Worm (Caenorhabditis elegans): ENCODE data around the gene Y51A2B.9.
"Not testable (repeated sequence)": the region's sequence is repeated elsewhere in the genome, so short reads cannot be mapped to it uniquely, and the experiment has no call there.

Y51A2B.9 gene

DNA sequence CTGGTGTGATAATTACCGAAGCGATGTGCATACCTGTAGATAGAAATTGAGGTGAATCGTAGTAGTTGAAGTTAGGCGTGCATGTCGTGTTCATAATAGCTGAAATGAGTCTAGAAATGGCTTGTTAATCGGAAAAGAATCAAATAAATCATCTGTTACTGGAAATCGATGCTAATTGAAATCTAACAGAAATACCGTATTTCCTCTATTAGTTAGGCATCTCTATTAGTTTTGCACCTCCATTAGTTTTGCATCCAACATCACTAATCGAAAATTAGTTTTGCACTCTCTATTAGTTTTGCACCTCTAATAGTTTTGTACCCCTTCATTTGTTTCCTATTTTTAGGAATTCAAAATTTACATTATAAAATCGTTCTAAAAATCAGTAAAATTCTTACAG lies 9.2 kb upstream of the Y51A2B.9 start, which contains the start of gene srh-209:
Gene srh-209, minus strand, starts transcription at position 101 of the 400 bp plus-strand sequence.
- TF ChIP-seq him-1, dao-5, W03F9.2 (tag; optimal IDR thresholded peaks at IDR 0.05): not testable (repeated sequence)

DNA sequence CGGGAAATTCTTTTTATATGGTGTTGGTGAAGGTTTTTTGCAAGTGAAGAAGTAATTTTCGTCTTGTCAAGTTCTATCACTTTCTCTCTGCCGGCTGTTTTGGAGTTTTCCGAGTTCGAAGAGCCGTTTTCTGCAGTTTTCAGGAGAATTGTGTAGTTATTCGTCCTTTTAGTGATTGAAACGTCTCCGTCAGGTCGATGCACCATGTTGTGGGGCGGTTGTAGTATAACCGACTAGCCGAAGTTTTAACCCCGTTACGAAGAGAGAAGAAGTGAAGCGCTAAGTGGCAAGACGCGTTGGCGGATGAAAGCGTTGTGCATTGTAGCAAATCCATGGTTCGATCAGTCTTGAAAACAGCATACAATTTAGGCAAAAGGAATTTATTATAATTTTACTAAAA lies 7.2 kb upstream of the Y51A2B.9 start:
- TF ChIP-seq him-1 (tag; optimal IDR thresholded peaks at IDR 0.05) (no peak), W03F9.2 (tag; optimal IDR thresholded peaks at IDR 0.05) (no peak), dao-5 (tag; optimal IDR thresholded peaks at IDR 0.05) (no peak)

- TF ChIP-seq W03F9.2 (tag; optimal IDR thresholded peaks at IDR 0.05) (no peak), him-1 (tag; optimal IDR thresholded peaks at IDR 0.05) (no peak), dao-5 (tag; optimal IDR thresholded peaks at IDR 0.05) (no peak)
Measured at ce11 chrV:18397814-18398213, 2.3 kb upstream of the Y51A2B.9 start, which contains the start of gene Y51A2B.16. TSS of gene Y51A2B.16 (minus strand) at chrV:18397914.

DNA sequence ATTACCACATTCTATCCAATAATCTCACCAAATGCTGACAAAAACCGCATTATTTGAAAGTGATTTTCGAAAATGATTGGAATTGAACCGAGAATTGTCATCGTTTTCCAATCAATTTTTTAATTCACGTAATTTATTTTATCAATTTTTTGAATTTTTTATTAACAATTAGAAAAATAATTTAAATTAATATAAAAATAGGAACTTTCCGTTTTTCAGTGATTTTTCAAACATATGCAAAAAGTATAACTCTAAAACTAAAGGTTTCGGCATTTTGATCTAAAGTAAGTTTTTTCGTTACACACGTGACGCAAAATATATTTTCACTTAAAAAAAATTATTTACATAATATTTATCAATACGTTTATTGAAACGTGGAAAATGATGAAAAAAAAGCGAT lies 1.3 kb downstream of the Y51A2B.9 start, which contains the start of gene Y51A2B.6:
Gene Y51A2B.6, minus strand, starts transcription at position 101 of the 400 bp plus-strand sequence.
- no peak for TF ChIP-seq dao-5 (tag; optimal IDR thresholded peaks at IDR 0.05)
- no peak for TF ChIP-seq him-1 (tag; optimal IDR thresholded peaks at IDR 0.05)

DNA sequence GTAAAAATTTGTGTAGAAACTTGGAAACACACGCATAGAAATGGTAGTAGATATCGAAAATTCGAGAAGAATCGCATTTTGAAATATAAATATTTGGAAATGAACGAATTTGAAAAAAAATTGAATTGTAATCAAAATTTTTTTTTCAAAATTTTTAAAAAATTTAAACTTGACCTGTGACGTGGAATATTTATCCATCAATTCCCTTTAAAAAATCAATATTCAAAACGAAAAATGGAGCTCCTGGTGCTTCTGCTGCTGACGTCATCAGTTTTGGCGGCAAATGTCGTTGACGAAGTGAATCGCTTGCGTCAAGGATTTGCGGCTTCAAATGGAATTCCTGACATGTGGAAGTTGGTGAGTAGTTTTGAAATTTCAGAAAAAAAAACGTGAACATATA lies 6.5 kb downstream of the Y51A2B.9 start, which contains the start of the genes Y51A2B.4 and Y51A2B.5:
Gene Y51A2B.4, minus strand, starts transcription at position 101 of the 400 bp plus-strand sequence.
Gene Y51A2B.5, plus strand, starts transcription at position 232 of the 400 bp plus-strand sequence.
- TF ChIP-seq him-1 (tag; optimal IDR thresholded peaks at IDR 0.05) (no peak), W03F9.2 (tag; optimal IDR thresholded peaks at IDR 0.05) (no peak), dao-5 (tag; optimal IDR thresholded peaks at IDR 0.05) (no peak)

ce11 chrV:18382590-18382989 lies 13.0 kb downstream of the Y51A2B.9 start, which contains the start of gene nhr-288:
TSS of gene nhr-288 (minus strand) at chrV:18382690.
- no peak for TF ChIP-seq him-1 (tag; optimal IDR thresholded peaks at IDR 0.05)
- TF ChIP-seq W03F9.2 (tag; optimal IDR thresholded peaks at IDR 0.05), result no peak
- no peak for TF ChIP-seq dao-5 (tag; optimal IDR thresholded peaks at IDR 0.05)

DNA sequence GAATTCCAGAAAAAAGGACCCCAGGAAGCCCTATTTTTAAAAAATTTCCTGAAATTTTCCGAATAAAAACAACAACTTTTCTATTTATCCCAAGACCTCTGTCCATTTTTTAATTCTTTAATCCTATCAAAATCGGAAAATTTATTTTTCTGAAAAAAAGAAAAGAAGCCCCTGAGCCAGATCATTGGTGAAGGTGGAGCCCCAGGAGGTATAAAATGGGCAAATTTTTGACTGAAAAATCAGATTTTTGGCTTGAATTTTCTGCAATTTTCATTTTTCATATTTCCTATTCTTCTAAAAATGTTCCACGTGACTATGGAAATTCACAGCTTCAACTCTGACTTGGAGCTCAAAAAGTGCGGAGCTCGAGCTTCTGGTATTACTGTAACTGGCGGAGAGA lies 16.7 kb downstream of the Y51A2B.9 start, which contains the start of gene Y51A2B.8:
Gene Y51A2B.8, plus strand, starts transcription at position 301 of the 400 bp plus-strand sequence.
- TF ChIP-seq him-1 (tag; optimal IDR thresholded peaks at IDR 0.05) (no peak), W03F9.2 (tag; optimal IDR thresholded peaks at IDR 0.05) (no peak), dao-5 (tag; optimal IDR thresholded peaks at IDR 0.05) (no peak)

- no peak for TF ChIP-seq dao-5 (tag; optimal IDR thresholded peaks at IDR 0.05)
- no peak for TF ChIP-seq W03F9.2 (tag; optimal IDR thresholded peaks at IDR 0.05)
- no peak for TF ChIP-seq him-1 (tag; optimal IDR thresholded peaks at IDR 0.05)
Measured at ce11 chrV:18375551-18375950, 20.0 kb downstream of the Y51A2B.9 start.

DNA sequence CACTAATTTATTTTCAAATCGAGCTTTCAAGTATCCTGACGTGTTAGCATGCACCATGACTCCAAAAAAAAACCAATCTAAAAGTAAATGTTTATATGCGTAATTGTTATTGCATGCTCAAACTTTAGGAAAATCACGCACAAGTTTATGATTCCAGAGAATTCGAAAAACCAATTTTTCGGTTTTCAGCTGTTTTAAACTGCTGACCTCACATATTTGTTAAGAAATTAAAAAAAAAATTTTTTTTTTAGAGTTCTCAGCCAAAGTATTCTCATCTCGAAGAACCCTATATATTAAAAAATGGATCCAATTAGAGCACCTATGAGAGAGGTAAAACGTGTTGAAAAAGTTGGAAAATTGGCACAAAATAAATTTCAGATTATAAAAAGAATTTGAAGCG lies 21.4 kb downstream of the Y51A2B.9 start, which contains the start of gene Y51A2B.2:
Gene Y51A2B.2, plus strand, starts transcription at position 301 of the 400 bp plus-strand sequence.
- TF ChIP-seq dao-5 (tag; optimal IDR thresholded peaks at IDR 0.05) (no peak), him-1 (tag; optimal IDR thresholded peaks at IDR 0.05) (no peak), W03F9.2 (tag; optimal IDR thresholded peaks at IDR 0.05) (no peak)

ce11 chrV:18371579-18371978 lies 24.0 kb downstream of the Y51A2B.9 start, which contains the start of gene C08E8.4:
TSS of gene C08E8.4 (plus strand) at chrV:18371846.
- TF ChIP-seq him-1 (tag; optimal IDR thresholded peaks at IDR 0.05) (no peak), dao-5 (tag; optimal IDR thresholded peaks at IDR 0.05) (no peak), W03F9.2 (tag; optimal IDR thresholded peaks at IDR 0.05) (no peak)

ce11 chrV:18371028-18371427 lies 24.5 kb downstream of the Y51A2B.9 start:
- no peak for TF ChIP-seq dao-5 (tag; optimal IDR thresholded peaks at IDR 0.05)
- no peak for TF ChIP-seq him-1 (tag; optimal IDR thresholded peaks at IDR 0.05)
- TF ChIP-seq W03F9.2 (tag; optimal IDR thresholded peaks at IDR 0.05), result no peak

DNA sequence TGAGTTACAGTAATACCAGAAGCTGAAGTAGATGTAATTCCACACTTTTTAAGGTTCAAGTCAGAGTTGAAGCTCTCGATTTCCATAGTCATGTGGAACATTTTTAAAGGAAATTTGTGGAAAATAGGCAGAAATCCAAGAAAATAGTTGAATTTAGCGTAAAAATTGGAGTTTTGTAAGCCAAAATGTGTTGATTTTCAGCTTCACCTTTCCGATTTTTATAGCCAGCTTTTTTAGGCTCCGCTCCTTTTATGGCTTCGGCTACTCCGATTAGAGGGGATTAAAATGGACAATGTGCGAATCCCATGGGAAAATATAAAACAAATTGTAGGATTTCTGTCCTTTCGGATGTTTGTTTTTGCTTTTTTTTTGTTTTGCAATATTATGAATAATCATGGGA lies 27.2 kb downstream of the Y51A2B.9 start, which contains the start of gene C08E8.6:
Gene C08E8.6, minus strand, starts transcription at position 101 of the 400 bp plus-strand sequence.
- TF ChIP-seq him-1 (tag; optimal IDR thresholded peaks at IDR 0.05) (no peak), W03F9.2 (tag; optimal IDR thresholded peaks at IDR 0.05) (no peak), dao-5 (tag; optimal IDR thresholded peaks at IDR 0.05) (no peak)

- no peak for TF ChIP-seq him-1 (tag; optimal IDR thresholded peaks at IDR 0.05)
- TF ChIP-seq dao-5 (tag; optimal IDR thresholded peaks at IDR 0.05), result no peak
- no peak for TF ChIP-seq W03F9.2 (tag; optimal IDR thresholded peaks at IDR 0.05)
Measured at ce11 chrV:18364558-18364957, 31.0 kb downstream of the Y51A2B.9 start, which contains the start of gene C08E8.9. TSS of gene C08E8.9 (plus strand) at chrV:18364858.

DNA sequence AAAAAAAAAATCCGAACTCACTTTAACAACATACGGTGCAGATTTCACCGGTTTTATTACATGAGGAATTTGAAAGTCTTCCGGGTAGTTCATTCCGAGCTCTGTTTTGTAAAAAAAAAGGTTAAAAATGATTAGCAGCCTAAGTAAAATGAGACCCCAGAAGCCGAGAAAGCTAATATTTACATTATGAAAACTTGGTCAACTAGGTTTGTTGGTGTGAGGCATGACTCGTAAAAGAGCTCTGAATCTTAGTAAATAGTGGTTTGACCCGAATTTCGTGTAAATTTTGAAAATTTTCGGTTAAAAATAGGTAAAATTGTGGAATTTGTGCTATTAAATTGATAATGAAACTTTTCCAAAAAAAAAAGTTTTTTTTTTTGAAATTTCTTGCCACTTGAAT lies 33.1 kb downstream of the Y51A2B.9 start, which contains the start of gene C08E8.1:
Gene C08E8.1, minus strand, starts transcription at position 101 of the 400 bp plus-strand sequence.
- TF ChIP-seq him-1 (tag; optimal IDR thresholded peaks at IDR 0.05) (no peak), W03F9.2 (tag; optimal IDR thresholded peaks at IDR 0.05) (no peak), dao-5 (tag; optimal IDR thresholded peaks at IDR 0.05) (no peak)

All from whole organism, L4/young adult.